Worm (Caenorhabditis elegans) whole organism, L2 larva: ENCODE measurements around the gene C14A6.12.

Source experiments
- gmeb-1 ChIP-seq: fragments of 150-350 bp; optimal IDR thresholded peaks from 2 replicates; lab custom pipeline; 2014; ENCODE audit warnings: missing biosample characterization, missing genetic modification characterization
- lsy-2 ChIP-seq, 2 experiments: fragments of 150-350 bp in 1 of 2; sonication (generic microtip) in 1 of 2; optimal IDR thresholded peaks; 2 replicates each; lab custom pipeline; 2014 to 2017; ENCODE audit warnings: missing biosample characterization in 2 of 2, missing genetic modification characterization in 2 of 2
- sma-3 ChIP-seq: sonication (generic microtip); optimal IDR thresholded peaks from 2 replicates; lab custom pipeline; 2016; ENCODE audit warnings: missing genetic modification reagents, missing genetic modification characterization, missing compliant biosample characterization
- unc-39 ChIP-seq: fragments of 150-350 bp; optimal IDR thresholded peaks from 2 replicates; lab custom pipeline; 2014; ENCODE audit warnings: missing biosample characterization, missing genetic modification characterization
- zag-1 ChIP-seq: fragments of 150-350 bp; optimal IDR thresholded peaks from 2 replicates; lab custom pipeline; 2014; ENCODE audit warnings: missing biosample characterization, missing genetic modification characterization

- TF ChIP-seq sma-3 (GFP tag; lab: Kevin White, UChicago) (no peak), gmeb-1 (tag; lab: Kevin White, UChicago) (no peak), lsy-2 (tag; optimal IDR thresholded peaks at IDR 0.05; lab: Kevin White, UChicago) (no peak), unc-39 (tag; lab: Kevin White, UChicago) (no peak), zag-1 (no peak)
Observed at ce11 chrV:18131049-18131448, 31.4 kb downstream of the C14A6.12 start, which contains the start of gene Y37H2A.12.
